Worm (Caenorhabditis elegans): ENCODE data around the gene gmpr-1.

The gmpr-1 gene

DNA sequence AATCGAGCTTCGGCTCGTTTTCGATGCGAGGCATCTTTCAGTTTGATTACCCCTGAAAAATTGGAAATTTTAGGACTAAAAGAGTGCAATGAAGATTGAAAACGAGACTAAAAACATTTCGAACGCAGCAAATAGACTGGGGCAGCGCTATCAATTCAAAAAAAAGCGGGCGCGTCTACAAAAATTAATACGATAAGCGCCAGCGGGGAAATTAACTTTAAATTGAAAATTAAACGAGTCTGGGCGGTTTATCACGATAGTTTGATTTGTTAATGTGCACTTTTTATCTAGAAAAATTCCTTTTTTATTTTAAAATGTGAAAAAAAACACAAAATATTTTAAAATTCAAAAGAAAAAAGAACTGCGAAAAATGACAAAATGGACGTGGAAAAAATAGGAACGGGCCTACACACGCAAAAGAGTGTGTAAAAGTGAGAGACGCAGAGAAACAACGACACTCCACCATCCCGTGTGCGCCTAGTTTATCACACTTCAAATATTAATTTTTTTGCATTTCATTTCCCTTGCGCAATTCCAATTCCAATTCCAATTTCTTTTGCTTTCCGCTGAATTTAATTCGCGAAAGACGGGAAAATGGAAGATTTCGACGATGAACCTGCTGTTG is at the start of gene gmpr-1, which contains the start of gene fipp-1:
Gene gmpr-1, minus strand, starts transcription at position 75 of the 625 bp plus-strand sequence.
Gene fipp-1, plus strand, starts transcription at position 499 of the 625 bp plus-strand sequence.
- TF ChIP-seq daf-8 (GFP tag; IDR thresholded peaks at IDR 0.05) (no peak), fos-1 (tag; optimal IDR thresholded peaks at IDR 0.05) (no peak), hmg-1.1 (GFP tag; IDR thresholded peaks at IDR 0.05) (peak; percentile 53), lsy-2 (tag; optimal IDR thresholded peaks at IDR 0.05) (peak in 1 of 2 experiments; percentile 73), hlh-11 (tag; optimal IDR thresholded peaks at IDR 0.05) (peak; percentile 23), dpl-1 (GFP tag; optimal IDR thresholded peaks at IDR 0.05) (peak; percentile 67), T20F7.1 (GFP tag; optimal IDR thresholded peaks at IDR 0.05) (peak; percentile 99), ztf-11 (tag; optimal IDR thresholded peaks at IDR 0.05) (no peak), nhr-25 (tag; optimal IDR thresholded peaks at IDR 0.05; ENCODE audit: borderline replicate concordance, insufficient read depth) (peak; percentile 5), ceh-28 (tag; optimal IDR thresholded peaks at IDR 0.05) (no peak), F10B5.3 (tag; optimal IDR thresholded peaks at IDR 0.05) (no peak), duxl-1 (tag; optimal IDR thresholded peaks at IDR 0.05; ENCODE audit: poor library complexity) (no peak), pha-4 (GFP tag; IDR thresholded peaks at IDR 0.05) (0 out of 2 replicates have a peak, but pooled peaks have one; percentile 26), pha-4 (tag; optimal IDR thresholded peaks at IDR 0.05) (no peak), mes-2 (tag; optimal IDR thresholded peaks at IDR 0.05; ENCODE audit: poor library complexity, severe bottlenecking) (peak; percentile 60), hlh-30 (tag; optimal IDR thresholded peaks at IDR 0.05; ENCODE audit: insufficient read depth) (peak; percentile 42), hif-1 (tag; optimal IDR thresholded peaks at IDR 0.05) (peak in 1 of 2 experiments; percentile 21), Y48G9A.11 (GFP tag; IDR thresholded peaks at IDR 0.05) (peak; percentile 80), pqm-1 (tag; optimal IDR thresholded peaks at IDR 0.05) (peak; percentile 67), dve-1 (tag; optimal IDR thresholded peaks at IDR 0.05; ENCODE audit: insufficient read depth) (peak; percentile 51), lin-38 (GFP tag; IDR thresholded peaks at IDR 0.05) (peak; percentile 31; the same call in 1 of the 2 replicates), mdl-1 (tag; optimal IDR thresholded peaks at IDR 0.05) (peak in 1 of 2 experiments; percentile 8)

DNA sequence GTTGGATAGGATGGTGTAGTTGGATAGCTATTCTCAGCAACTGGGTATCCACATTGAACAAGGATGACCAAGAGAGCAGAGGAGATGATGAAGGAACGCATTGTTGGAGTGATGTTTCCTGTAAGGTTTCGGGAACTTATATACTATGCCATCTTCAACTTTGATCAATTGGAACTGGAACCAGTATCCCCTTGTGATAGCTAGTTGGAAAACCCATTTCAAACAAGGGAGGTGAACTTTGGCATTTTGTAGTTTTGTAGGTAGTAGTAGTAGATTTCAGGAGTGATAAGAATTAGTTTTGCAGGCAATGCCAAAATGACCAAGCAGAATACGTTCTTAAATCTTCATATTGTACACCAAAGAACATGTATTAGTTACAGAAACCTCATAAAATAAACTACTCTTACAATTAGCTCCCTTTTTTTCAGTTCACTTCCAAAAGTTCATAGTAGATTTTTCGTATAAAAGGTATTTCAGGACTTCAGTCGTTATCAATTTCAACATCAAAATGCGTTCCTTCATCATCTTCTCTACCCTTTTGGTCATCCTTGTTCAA is 48.7 kb upstream of the gmpr-1 start, which contains the start of the genes Y47D7A.7 and Y47D7A.2:
Gene Y47D7A.7, minus strand, starts transcription at position 101 of the 556 bp plus-strand sequence.
Gene Y47D7A.2, plus strand, starts transcription at position 506 of the 556 bp plus-strand sequence.
- no peak for TF ChIP-seq zip-11 (GFP tag; IDR thresholded peaks at IDR 0.05)
- TF ChIP-seq unc-62 (GFP tag; optimal IDR thresholded peaks at IDR 0.05 in 1 of 2), result no peak
- TF ChIP-seq unc-62 (tag; optimal IDR thresholded peaks at IDR 0.05), result no peak
- TF ChIP-seq lim-7 (GFP tag; IDR thresholded peaks at IDR 0.05), result no peak
- TF ChIP-seq lin-13 (GFP tag; optimal IDR thresholded peaks at IDR 0.05), result no peak
- TF ChIP-seq F49E8.2 (tag; optimal IDR thresholded peaks at IDR 0.05; ENCODE audit: borderline replicate concordance), result no peak
- no peak for TF ChIP-seq ces-1 (GFP tag; optimal IDR thresholded peaks at IDR 0.05)
- TF ChIP-seq daf-16 (GFP tag; optimal IDR thresholded peaks at IDR 0.05), result no peak
- TF ChIP-seq daf-16 (tag; optimal IDR thresholded peaks at IDR 0.05), result no peak
- TF ChIP-seq F26F4.8 (GFP tag; conservative IDR thresholded peaks at IDR 0.05), result no peak
- no peak for TF ChIP-seq T26A8.4 (GFP tag; IDR thresholded peaks at IDR 0.05)
- TF ChIP-seq mdt-29 (GFP tag; IDR thresholded peaks at IDR 0.05), result no peak
- no peak for TF ChIP-seq hlh-11 (tag; optimal IDR thresholded peaks at IDR 0.05)

DNA sequence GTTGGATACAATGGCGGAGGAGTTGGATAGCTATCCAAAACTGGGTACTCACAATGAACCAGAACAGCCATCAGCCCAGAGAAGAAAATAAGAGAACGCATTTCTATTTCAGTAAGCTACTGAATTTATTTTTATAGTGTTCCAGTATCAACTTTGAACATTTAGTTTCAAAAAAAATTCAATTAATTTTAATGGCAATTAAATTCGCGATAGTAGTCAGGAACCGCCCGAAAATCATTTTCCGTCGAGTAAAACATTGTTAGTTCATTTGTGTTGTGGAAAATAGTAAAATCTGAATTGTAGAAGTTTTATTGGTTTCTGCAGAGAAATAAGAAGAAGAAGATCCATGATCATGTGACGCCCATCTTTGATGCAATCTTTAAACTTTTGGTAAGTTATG is 46.9 kb upstream of the gmpr-1 start, which contains the start of gene Y47D7A.6:
Gene Y47D7A.6, minus strand, starts transcription at position 101 of the 400 bp plus-strand sequence.
- TF ChIP-seq dve-1 (tag; optimal IDR thresholded peaks at IDR 0.05; ENCODE audit: insufficient read depth) (no peak), lir-3 (tag; optimal IDR thresholded peaks at IDR 0.05) (no peak), ztf-11 (tag; optimal IDR thresholded peaks at IDR 0.05) (no peak), duxl-1 (tag; optimal IDR thresholded peaks at IDR 0.05; ENCODE audit: poor library complexity) (no peak), jun-1 (tag; optimal IDR thresholded peaks at IDR 0.05) (no peak), fkh-10 (GFP tag; optimal IDR thresholded peaks at IDR 0.05) (no peak), lin-38 (GFP tag; IDR thresholded peaks at IDR 0.05) (no peak), Y5F2A.4 (GFP tag; optimal IDR thresholded peaks at IDR 0.05) (no peak), ces-1 (GFP tag; optimal IDR thresholded peaks at IDR 0.05) (no peak), hlh-30 (tag; optimal IDR thresholded peaks at IDR 0.05; ENCODE audit: insufficient read depth) (no peak), ZK546.5 (tag; optimal IDR thresholded peaks at IDR 0.05) (no peak), dpl-1 (GFP tag; optimal IDR thresholded peaks at IDR 0.05) (no peak), sdz-12 (GFP tag; optimal IDR thresholded peaks at IDR 0.05) (no peak), zip-11 (GFP tag; IDR thresholded peaks at IDR 0.05) (no peak), zag-1 (tag; optimal IDR thresholded peaks at IDR 0.05) (no peak), nhr-102 (tag; optimal IDR thresholded peaks at IDR 0.05) (no peak), egl-43 (GFP tag; IDR thresholded peaks at IDR 0.05) (no peak), daf-12 (tag; optimal IDR thresholded peaks at IDR 0.05) (no peak), hif-1 (tag; optimal IDR thresholded peaks at IDR 0.05) (no peak), arid-1 (GFP tag; conservative IDR thresholded peaks at IDR 0.05) (no peak)
